Worm (Caenorhabditis elegans) whole organism, late embryonic: Measurements from ENCODE around the gene T25C12.3.

Experiments
- ama-1 ChIP-seq: fragments of 150-350 bp; optimal IDR thresholded peaks from 2 replicates; lab custom pipeline; 2014
- pha-4 ChIP-seq: fragments of 150-350 bp; optimal IDR thresholded peaks from 2 replicates; lab custom pipeline; 2018; ENCODE audit warnings: missing biosample characterization, missing genetic modification reagents, missing genetic modification characterization
- pqm-1 ChIP-seq: sonication (generic microtip); optimal IDR thresholded peaks from 2 replicates; lab custom pipeline; 2016; ENCODE audit warnings: missing genetic modification characterization, missing compliant biosample characterization

ce11 chrX:11536408-11536807 is 36.6 kb upstream of the T25C12.3 start, which contains the start of gene C35C5.9:
- no peak for TF ChIP-seq ama-1 (lab: Kevin White, UChicago)
- no peak for TF ChIP-seq pqm-1 (tag; lab: Kevin White, UChicago)
- TF ChIP-seq pha-4 (tag; lab: Kevin White, UChicago) = no peak
